Worm (Caenorhabditis elegans) whole organism, L3 larva: Measurements from ENCODE around the gene Y105C5A.1272.

Source experiments
- ZK546.5 ChIP-seq: sonication (generic microtip); optimal IDR thresholded peaks from 2 replicates; lab custom pipeline; 2017; ENCODE audit warnings: missing biosample characterization, missing genetic modification characterization
- ceh-16 ChIP-seq: sonication (generic microtip); optimal IDR thresholded peaks from 2 replicates; lab custom pipeline; 2017; ENCODE audit warnings: missing biosample characterization, missing genetic modification characterization
- ceh-9 ChIP-seq: sonication (generic microtip); optimal IDR thresholded peaks from 2 replicates; lab custom pipeline; 2018; ENCODE audit warnings: missing biosample characterization, missing genetic modification characterization
- egl-27 ChIP-seq: sonication (generic microtip); optimal IDR thresholded peaks from 4 replicates; lab custom pipeline; 2017; ENCODE audit warnings: missing biosample characterization, missing genetic modification reagents, missing genetic modification characterization
- hmg-11 ChIP-seq: sonication (generic microtip); optimal IDR thresholded peaks from 2 replicates; lab custom pipeline; 2016; ENCODE audit warnings: missing genetic modification characterization, missing compliant biosample characterization
- mdl-1 ChIP-seq: fragments of 150-350 bp; optimal IDR thresholded peaks from 2 replicates; lab custom pipeline; 2014; ENCODE audit warnings: missing biosample characterization, missing genetic modification characterization
- nhr-12 ChIP-seq: fragments of 150-350 bp; optimal IDR thresholded peaks from 2 replicates; lab custom pipeline; 2014; ENCODE audit warnings: missing biosample characterization, missing genetic modification characterization
- nhr-23 ChIP-seq: fragments of 150-350 bp; optimal IDR thresholded peaks from 2 replicates; lab custom pipeline; 2014; ENCODE audit warnings: missing biosample characterization, missing genetic modification reagents, missing genetic modification characterization
- nhr-67 ChIP-seq: fragments of 150-350 bp; optimal IDR thresholded peaks from 2 replicates; lab custom pipeline; 2014; ENCODE audit warnings: missing biosample characterization, missing genetic modification characterization
- nhr-77 ChIP-seq: fragments of 150-350 bp; optimal IDR thresholded peaks from 2 replicates; lab custom pipeline; 2014; ENCODE audit warnings: missing biosample characterization, missing genetic modification characterization
- snpc-4 ChIP-seq: fragments of 150-350 bp; optimal IDR thresholded peaks from 2 replicates; lab custom pipeline; 2014; ENCODE audit warnings: missing biosample characterization, missing genetic modification characterization
- unc-39 ChIP-seq: sonication (generic microtip); optimal IDR thresholded peaks from 4 replicates; lab custom pipeline; 2017; ENCODE audit warnings: missing biosample characterization, missing genetic modification characterization
- unc-62 ChIP-seq: fragments of 150-350 bp; sonication (generic microtip); optimal IDR thresholded peaks from 4 replicates; lab custom pipeline; 2014; ENCODE audit warnings: missing biosample characterization, missing genetic modification reagents, missing genetic modification characterization
- ztf-11 ChIP-seq: fragments of 150-350 bp; optimal IDR thresholded peaks from 2 replicates; lab custom pipeline; 2014; ENCODE audit warnings: missing biosample characterization, missing genetic modification characterization

DNA sequence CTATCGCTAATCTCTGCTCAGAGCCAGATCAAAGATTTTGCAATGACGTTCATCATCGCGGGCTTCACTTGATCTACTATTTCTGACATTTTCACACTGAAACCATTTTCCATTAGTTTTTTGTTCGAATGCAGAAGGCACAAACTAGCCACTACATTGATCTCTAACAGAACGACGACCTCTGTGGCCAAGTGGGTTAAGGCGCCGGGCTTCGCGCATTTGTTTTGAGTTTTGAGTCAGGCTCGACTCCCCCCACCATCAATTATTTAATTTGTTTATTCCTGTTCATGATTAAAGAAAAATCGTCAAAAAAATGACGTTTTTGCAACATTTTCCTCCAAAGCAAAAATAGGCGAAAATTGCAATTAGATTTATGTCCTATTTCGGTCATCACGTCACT lies 46.5 kb downstream of the Y105C5A.1272 start:
- no peak for TF ChIP-seq mdl-1
- TF ChIP-seq hmg-11 (tag; lab: Kevin White, UChicago): peak; percentile 53
- no peak for TF ChIP-seq ceh-16
- no peak for TF ChIP-seq nhr-67 (tag; lab: Kevin White, UChicago)
- no peak for TF ChIP-seq unc-39
- no peak for TF ChIP-seq nhr-77 (tag; lab: Kevin White, UChicago)
- TF ChIP-seq egl-27 (tag; lab: Kevin White, UChicago): no peak
- no peak for TF ChIP-seq nhr-12 (tag; lab: Kevin White, UChicago)
- peak; percentile 36 for TF ChIP-seq snpc-4
- no peak for TF ChIP-seq ceh-9 (tag; lab: Kevin White, UChicago)
- TF ChIP-seq ZK546.5 (tag; lab: Kevin White, UChicago): no peak
- TF ChIP-seq nhr-23 (tag; lab: Kevin White, UChicago): no peak
- TF ChIP-seq ztf-11 (tag; lab: Kevin White, UChicago): no peak
- TF ChIP-seq unc-62 (GFP tag; lab: Kevin White, UChicago): no peak
